Worm (Caenorhabditis elegans) whole organism, mixed stage, embryonic: ENCODE measurements around the gene Y37D8A.16.

Experiments used
- lin-13 ChIP-seq: fragments of 150-350 bp; optimal IDR thresholded peaks from 2 replicates; lab custom pipeline; 2014; ENCODE audit warnings: missing biosample characterization, missing genetic modification characterization
- nhr-28 ChIP-seq: fragments of 150-350 bp; optimal IDR thresholded peaks from 2 replicates; lab custom pipeline; 2014; ENCODE audit warnings: missing biosample characterization, missing genetic modification characterization
- pha-4 ChIP-seq: fragments of 150-350 bp; optimal IDR thresholded peaks from 2 replicates; lab custom pipeline; 2018; ENCODE audit warnings: missing biosample characterization, missing genetic modification reagents, missing genetic modification characterization
- unc-62 ChIP-seq: fragments of 150-350 bp; optimal IDR thresholded peaks from 2 replicates; lab custom pipeline; 2014; ENCODE audit warnings: missing biosample characterization, missing genetic modification reagents, missing genetic modification characterization
- zip-8 ChIP-seq: fragments of 150-350 bp; optimal IDR thresholded peaks from 2 replicates; lab custom pipeline; 2014; ENCODE audit warnings: missing biosample characterization, missing genetic modification characterization

ce11 chrIII:12967437-12968043 lies 49.1 kb upstream of the Y37D8A.16 start:
- TF ChIP-seq lin-13 (tag; lab: Kevin White, UChicago), result no peak
- TF ChIP-seq pha-4 (tag; lab: Kevin White, UChicago), result no peak
- no peak for TF ChIP-seq nhr-28 (tag; lab: Kevin White, UChicago)
- no peak for TF ChIP-seq unc-62 (GFP tag; lab: Kevin White, UChicago)
- TF ChIP-seq zip-8 (tag; lab: Kevin White, UChicago), result no peak
